Fruit fly (Drosophila melanogaster) whole organism, embryonic: Measurements from ENCODE around the gene CG9426.

ENCODE experiments used
- Atf6 ChIP-seq: fragments of 200-800 bp; sonication (Bioruptor generic); IDR thresholded peaks from 2 replicates; pipeline ENCODE4 v1.3.6; 2022; ENCODE audit warnings: missing biosample characterization, missing genetic modification characterization
- B-H2 ChIP-seq: fragments of 200-800 bp; sonication (Bioruptor generic); optimal IDR thresholded peaks from 2 replicates; lab custom pipeline; 2018; ENCODE audit warnings: missing biosample characterization, mild to moderate bottlenecking, missing genetic modification characterization
- Bdp1 ChIP-seq: fragments of 200-800 bp; sonication (Bioruptor generic); optimal IDR thresholded peaks from 3 replicates; lab custom pipeline; 2016; ENCODE audit warnings: missing biosample characterization, missing genetic modification characterization
- CG11695 ChIP-seq: fragments of 200-800 bp; sonication (Bioruptor generic); IDR thresholded peaks from 3 replicates; pipeline ENCODE4 v1.3.6; 2022; ENCODE audit warnings: missing biosample characterization, missing genetic modification characterization
- CG12071 ChIP-seq: fragments of 200-800 bp; sonication (Bioruptor generic); optimal IDR thresholded peaks from 3 replicates; lab custom pipeline; 2018; ENCODE audit warnings: missing biosample characterization, mild to moderate bottlenecking, missing genetic modification characterization
- CG12155 ChIP-seq: fragments of 200-800 bp; sonication (Bioruptor generic); optimal IDR thresholded peaks from 3 replicates; lab custom pipeline; 2016; ENCODE audit warnings: missing biosample characterization, missing genetic modification characterization
- CG13287 ChIP-seq: fragments of 200-800 bp; sonication (Bioruptor generic); IDR thresholded peaks from 2 replicates; pipeline ENCODE4 v1.3.6; 2022; ENCODE audit warnings: missing biosample characterization, missing genetic modification characterization; ENCODE audit not compliant: partially characterized antibody
- CG14014 ChIP-seq: fragments of 200-800 bp; sonication (Bioruptor generic); IDR thresholded peaks from 2 replicates; pipeline ENCODE4 v1.3.6; 2022; ENCODE audit warnings: missing biosample characterization, missing genetic modification characterization
- CG30431 ChIP-seq: fragments of 200-800 bp; sonication (Bioruptor generic); optimal IDR thresholded peaks from 2 replicates; lab custom pipeline; 2017; ENCODE audit warnings: missing biosample characterization, missing genetic modification characterization
- CG3065 ChIP-seq: fragments of 200-800 bp; sonication (Bioruptor generic); optimal IDR thresholded peaks from 2 replicates; lab custom pipeline; 2016; ENCODE audit warnings: missing biosample characterization, missing genetic modification characterization
- CG33557 ChIP-seq: fragments of 200-800 bp; sonication (Bioruptor generic); optimal IDR thresholded peaks from 2 replicates; lab custom pipeline; 2019; ENCODE audit warnings: missing biosample characterization, mild to moderate bottlenecking, missing genetic modification characterization, moderate library complexity
- CG3838 ChIP-seq: fragments of 200-800 bp; sonication (Bioruptor generic); optimal IDR thresholded peaks from 3 replicates; lab custom pipeline; 2016; ENCODE audit warnings: missing biosample characterization, missing genetic modification characterization
- CG4328 ChIP-seq: fragments of 200-800 bp; sonication (Bioruptor generic); optimal IDR thresholded peaks from 3 replicates; lab custom pipeline; 2017; ENCODE audit warnings: missing biosample characterization, missing genetic modification reagents, missing genetic modification characterization
- CG4854 ChIP-seq: fragments of 200-800 bp; sonication (Bioruptor generic); optimal IDR thresholded peaks from 2 replicates; lab custom pipeline; 2016; ENCODE audit warnings: missing biosample characterization, missing genetic modification characterization, inconsistent platforms
- CG5245 ChIP-seq: fragments of 200-800 bp; sonication (Bioruptor generic); optimal IDR thresholded peaks from 3 replicates; lab custom pipeline; 2016; ENCODE audit warnings: missing biosample characterization, missing genetic modification characterization
- CG5953 ChIP-seq: fragments of 200-800 bp; sonication (Bioruptor generic); IDR thresholded peaks from 2 replicates; pipeline ENCODE4 v1.3.6; 2022; ENCODE audit warnings: missing biosample characterization, missing genetic modification characterization
- CG6683 ChIP-seq: fragments of 200-800 bp; sonication (Bioruptor generic); optimal IDR thresholded peaks from 2 replicates; lab custom pipeline; 2017; ENCODE audit warnings: missing biosample characterization, mild to moderate bottlenecking, missing genetic modification characterization, missing genetic modification reagents
- CG6689 ChIP-seq: fragments of 200-800 bp; sonication (Bioruptor generic); IDR thresholded peaks from 2 replicates; pipeline ENCODE4 v1.3.6; 2022; ENCODE audit warnings: missing biosample characterization, missing genetic modification characterization
- CG7271 ChIP-seq: fragments of 200-800 bp; sonication (Bioruptor generic); optimal IDR thresholded peaks from 2 replicates; lab custom pipeline; 2018; ENCODE audit warnings: missing biosample characterization, mild to moderate bottlenecking, missing genetic modification characterization, moderate library complexity
- CG7357 ChIP-seq: fragments of 200-800 bp; sonication (Bioruptor generic); IDR thresholded peaks from 3 replicates; pipeline ENCODE4 v1.3.6; 2022; ENCODE audit warnings: missing biosample characterization, missing genetic modification characterization
- CG8765 ChIP-seq: fragments of 200-800 bp; sonication (Bioruptor generic); IDR thresholded peaks from 2 replicates; pipeline ENCODE4 v1.3.6; 2022; ENCODE audit warnings: missing biosample characterization, missing genetic modification characterization
- CG9437 ChIP-seq: fragments of 200-800 bp; sonication (Bioruptor generic); optimal IDR thresholded peaks from 2 replicates; lab custom pipeline; 2018; ENCODE audit warnings: missing biosample characterization, mild to moderate bottlenecking, missing genetic modification characterization
- Camta ChIP-seq: fragments of 200-800 bp; sonication (Bioruptor generic); optimal IDR thresholded peaks from 2 replicates; lab custom pipeline; 2016; ENCODE audit warnings: missing biosample characterization, missing genetic modification characterization
- Dfd ChIP-seq, 2 experiments: fragments of >200 bp; optimal IDR thresholded peaks; 2 replicates each; lab custom pipeline; 2017; ENCODE audit warnings: missing biosample characterization in 2 of 2, missing genetic modification characterization in 2 of 2
- E2f2 ChIP-seq: fragments of 200-800 bp; sonication (Bioruptor generic); IDR thresholded peaks from 2 replicates; pipeline ENCODE4 v1.3.6; 2022; ENCODE audit warnings: missing biosample characterization, missing genetic modification characterization
- MESR4 ChIP-seq: fragments of 200-800 bp; sonication (Bioruptor generic); optimal IDR thresholded peaks from 2 replicates; lab custom pipeline; 2018; ENCODE audit warnings: missing biosample characterization, mild to moderate bottlenecking, missing genetic modification characterization, moderate library complexity
- Nf-YC ChIP-seq: fragments of 200-800 bp; optimal IDR thresholded peaks from 3 replicates; lab custom pipeline; 2019; ENCODE audit warnings: missing biosample characterization, mild to moderate bottlenecking, missing genetic modification characterization, moderate library complexity
- Pdp1 ChIP-seq, 2 experiments: fragments of 200-800 bp; sonication (Bioruptor generic); optimal IDR thresholded peaks; 3 replicates each; lab custom pipeline; 2016; ENCODE audit warnings: missing biosample characterization in 2 of 2, missing genetic modification characterization in 2 of 2, mild to moderate bottlenecking in 1 of 2, moderate library complexity in 1 of 2
- Poxn ChIP-seq: fragments of 200-800 bp; sonication (Bioruptor generic); IDR thresholded peaks from 2 replicates; pipeline ENCODE4 v1.3.6; 2022; ENCODE audit warnings: missing biosample characterization, missing genetic modification characterization
- Ravus ChIP-seq: fragments of 200-800 bp; sonication (Bioruptor generic); IDR thresholded peaks from 2 replicates; pipeline ENCODE4 v1.3.6; 2022; ENCODE audit warnings: missing biosample characterization, missing genetic modification characterization
- Spps ChIP-seq: fragments of 200-800 bp; sonication (Bioruptor generic); optimal IDR thresholded peaks from 2 replicates; lab custom pipeline; 2018; ENCODE audit warnings: missing biosample characterization, mild to moderate bottlenecking, missing genetic modification characterization
- Sry-δ ChIP-seq: fragments of 200-800 bp; sonication (Bioruptor generic); optimal IDR thresholded peaks from 2 replicates; lab custom pipeline; 2016; ENCODE audit warnings: missing biosample characterization, missing genetic modification characterization
- Xbp1 ChIP-seq: fragments of 200-800 bp; sonication (Bioruptor generic); optimal IDR thresholded peaks from 3 replicates; lab custom pipeline; 2016; ENCODE audit warnings: missing biosample characterization, mild to moderate bottlenecking, missing genetic modification characterization
- ap ChIP-seq: fragments of 200-800 bp; sonication (Bioruptor generic); IDR thresholded peaks from 2 replicates; pipeline ENCODE4 v1.3.6; 2022; ENCODE audit warnings: missing biosample characterization, missing genetic modification characterization
- bab2 ChIP-seq: fragments of 200-800 bp; sonication (Bioruptor generic); optimal IDR thresholded peaks from 2 replicates; lab custom pipeline; 2016; ENCODE audit warnings: missing biosample characterization, missing genetic modification characterization
- corto ChIP-seq: fragments of 200-800 bp; sonication (Bioruptor generic); optimal IDR thresholded peaks from 2 replicates; lab custom pipeline; 2016; ENCODE audit warnings: missing biosample characterization, mild to moderate bottlenecking, missing genetic modification characterization, moderate library complexity
- crp ChIP-seq, 2 experiments: fragments of 200-800 bp; sonication (Bioruptor generic); optimal IDR thresholded peaks; 2 replicates in 1 of 2; 3 replicates in 1 of 2; lab custom pipeline; 2017; ENCODE audit warnings: missing biosample characterization in 2 of 2, missing genetic modification characterization in 2 of 2, mild to moderate bottlenecking in 1 of 2, moderate library complexity in 1 of 2
- dimm ChIP-seq: fragments of 200-800 bp; sonication (Bioruptor generic); IDR thresholded peaks from 2 replicates; pipeline ENCODE4 v1.3.6; 2022; ENCODE audit warnings: missing biosample characterization, missing genetic modification characterization
- dysf ChIP-seq: fragments of 200-800 bp; sonication (Bioruptor generic); IDR thresholded peaks from 3 replicates; pipeline ENCODE4 v1.3.6; 2022; ENCODE audit warnings: missing biosample characterization, missing genetic modification characterization
- hbn ChIP-seq: fragments of 200-800 bp; sonication (Bioruptor generic); IDR thresholded peaks from 2 replicates; pipeline ENCODE4 v1.3.6; 2022; ENCODE audit warnings: missing biosample characterization, missing genetic modification characterization; ENCODE audit not compliant: partially characterized antibody
- jumu ChIP-seq: fragments of 200-800 bp; sonication (Bioruptor generic); optimal IDR thresholded peaks from 3 replicates; lab custom pipeline; 2016; ENCODE audit warnings: missing biosample characterization, missing genetic modification characterization
- maf-S ChIP-seq: fragments of 200-800 bp; sonication (Bioruptor generic); optimal IDR thresholded peaks from 2 replicates; lab custom pipeline; 2016; ENCODE audit warnings: missing biosample characterization, missing genetic modification characterization
- otp ChIP-seq: fragments of 200-800 bp; sonication (Bioruptor generic); IDR thresholded peaks from 3 replicates; pipeline ENCODE4, ENCODE4 v1.3.6; 2022; ENCODE audit warnings: missing biosample characterization, missing genetic modification characterization
- pho ChIP-seq: fragments of 200-800 bp; sonication (Bioruptor generic); optimal IDR thresholded peaks from 2 replicates; lab custom pipeline; 2016; ENCODE audit warnings: missing biosample characterization, missing genetic modification characterization
- pnt ChIP-seq: fragments of 200-800 bp; sonication (Bioruptor generic); optimal IDR thresholded peaks from 3 replicates; lab custom pipeline; 2016; ENCODE audit warnings: missing biosample characterization, missing genetic modification characterization
- rib ChIP-seq: fragments of 200-800 bp; sonication (Bioruptor generic); IDR thresholded peaks from 2 replicates; pipeline ENCODE4 v1.3.6; 2022; ENCODE audit warnings: missing biosample characterization, missing genetic modification characterization
- slbo ChIP-seq: fragments of 200-800 bp; sonication (Bioruptor generic); IDR thresholded peaks from 2 replicates; pipeline ENCODE4 v1.3.6; 2022; ENCODE audit warnings: missing biosample characterization, missing genetic modification characterization
- slou ChIP-seq: fragments of 200-800 bp; sonication (Bioruptor generic); optimal IDR thresholded peaks from 3 replicates; lab custom pipeline; 2016; ENCODE audit warnings: missing biosample characterization, missing genetic modification characterization
- so ChIP-seq: fragments of 200-800 bp; sonication (Bioruptor generic); IDR thresholded peaks from 3 replicates; pipeline ENCODE4 v1.3.6; 2022; ENCODE audit warnings: missing biosample characterization, missing genetic modification characterization
- sug ChIP-seq: fragments of 200-800 bp; optimal IDR thresholded peaks from 2 replicates; lab custom pipeline; 2019; ENCODE audit warnings: missing biosample characterization, mild to moderate bottlenecking, missing genetic modification characterization, moderate library complexity
- tgo ChIP-seq: fragments of 200-800 bp; sonication (Bioruptor generic); IDR thresholded peaks from 3 replicates; pipeline ENCODE4 v1.3.6; 2022; ENCODE audit warnings: missing biosample characterization, missing genetic modification characterization

Gene CG9426

DNA sequence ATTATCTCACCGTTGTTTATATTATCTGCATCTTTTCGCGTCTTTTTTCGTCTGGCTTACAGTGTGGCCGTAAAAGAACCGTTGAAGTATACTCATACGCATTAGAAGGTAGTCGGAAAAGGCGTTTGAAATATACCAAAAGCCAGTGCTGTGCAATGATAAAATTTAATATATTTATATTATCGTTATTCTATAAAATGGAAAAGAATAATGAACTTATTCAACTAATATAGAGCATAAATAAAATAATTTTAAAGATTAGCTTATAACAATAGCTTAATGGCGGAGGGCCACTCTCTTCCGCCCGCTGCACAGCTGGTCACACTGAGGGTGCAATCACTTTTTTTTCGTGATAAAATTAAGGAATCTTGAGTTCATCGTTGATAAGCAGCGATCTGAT lies 27.8 kb downstream of the CG9426 start, which contains the start of the genes CG16974 and Edem2 (continued):
- TF ChIP-seq Nf-YC (tag; lab: Kevin White, UChicago) (peak; percentile 74), CG7271 (tag; lab: Kevin White, UChicago) (peak; percentile 87), CG4854 (GFP tag; lab: Kevin White, UChicago) (peak; percentile 6), Camta (GFP tag; lab: Kevin White, UChicago) (peak; percentile 14), B-H2 (GFP tag; lab: Kevin White, UChicago) (no peak), CG7357 (GFP tag; lab: Robert Waterston, UW) (peak; percentile 46; the same call in 1 of the 3 replicates), otp (GFP tag; lab: Robert Waterston, UW) (0 out of 3 replicates have a peak, but pooled peaks have one; percentile 53), so (GFP tag; lab: Robert Waterston, UW) (peak; percentile 31; the same call in 1 of the 3 replicates), Dfd (GFP tag; optimal IDR thresholded peaks at IDR 0.05; lab: Kevin White, UChicago) (no peak), ap (peak; percentile 63), CG30431 (GFP tag; lab: Kevin White, UChicago) (peak; percentile 4), tgo (peak; percentile 81), pnt (peak; percentile 27), CG11695 (peak; percentile 73), bab2 (peak; percentile 44), CG9437 (peak; percentile 25), CG8765 (peak; percentile 46; the same call in 1 of the 2 replicates), Bdp1 (peak; percentile 45), jumu (peak; percentile 3), CG3065 (GFP tag; lab: Kevin White, UChicago) (peak; percentile 53), CG13287 (GFP tag; lab: Robert Waterston, UW) (peak; percentile 34; the same call in 1 of the 2 replicates), corto (GFP tag; lab: Kevin White, UChicago) (peak; percentile 70), CG12155 (GFP tag; lab: Kevin White, UChicago) (peak; percentile 84), rib (peak; percentile 65), CG6689 (GFP tag; lab: Robert Waterston, UW) (peak; percentile 79), CG5953 (GFP tag; lab: Robert Waterston, UW) (peak; percentile 42; the same call in 1 of the 2 replicates), MESR4 (GFP tag; lab: Kevin White, UChicago) (peak; percentile 71), sug (tag; lab: Kevin White, UChicago) (no peak), pho (GFP tag; lab: Kevin White, UChicago) (peak; percentile 41), CG6683 (peak; percentile 25), maf-S (GFP tag; lab: Kevin White, UChicago) (peak; percentile 15), Spps (tag; lab: Kevin White, UChicago) (peak; percentile 50), CG3838 (GFP tag; lab: Kevin White, UChicago) (peak; percentile 52), slbo (GFP tag; lab: Robert Waterston, UW) (peak; percentile 89), hbn (no peak), Pdp1 (GFP tag; optimal IDR thresholded peaks at IDR 0.05; lab: Kevin White, UChicago) (peak in 1 of 2 experiments; percentile 39), dysf (GFP tag; lab: Robert Waterston, UW) (peak; percentile 66; the same call in 1 of the 3 replicates), CG4328 (GFP tag; lab: Kevin White, UChicago) (no peak), Xbp1 (GFP tag; lab: Kevin White, UChicago) (peak; percentile 85), CG12071 (no peak), Ravus (GFP tag; lab: Robert Waterston, UW) (peak; percentile 13; the same call in 1 of the 2 replicates), Poxn (GFP tag; lab: Robert Waterston, UW) (no peak), dimm (GFP tag; lab: Robert Waterston, UW) (no peak), Atf6 (peak; percentile 70; the same call in 1 of the 2 replicates), Sry-δ (GFP tag; lab: Kevin White, UChicago) (peak; percentile 3), crp (GFP tag; optimal IDR thresholded peaks at IDR 0.05; lab: Kevin White, UChicago) (peak in 1 of 2 experiments; percentile 73), CG14014 (GFP tag; lab: Robert Waterston, UW) (peak; percentile 72), E2f2 (peak; percentile 52), CG5245 (GFP tag; lab: Kevin White, UChicago) (peak; percentile 51), slou (GFP tag; lab: Kevin White, UChicago) (peak; percentile 70), CG33557 (peak; percentile 52)
